Worm (Caenorhabditis elegans): Measurements from ENCODE around the gene mdt-22.

The mdt-22 gene

ce11 chrII:10317007-10317406 lies 16.0 kb downstream of the mdt-22 start, which contains the start of gene M02G9.4:
TSS of gene M02G9.4 (plus strand) at chrII:10317307.
- TF ChIP-seq ces-1 (GFP tag; optimal IDR thresholded peaks at IDR 0.05) (no peak), lin-35 (GFP tag; optimal IDR thresholded peaks at IDR 0.05) (no peak), lir-3 (tag; optimal IDR thresholded peaks at IDR 0.05; ENCODE audit: poor library complexity) (no peak), C34B4.2 (tag; optimal IDR thresholded peaks at IDR 0.05) (no peak), tbx-2 (tag; optimal IDR thresholded peaks at IDR 0.05) (no peak), fkh-8 (tag; optimal IDR thresholded peaks at IDR 0.05) (no peak), dpl-1 (GFP tag; optimal IDR thresholded peaks at IDR 0.05) (no peak), hlh-4 (tag; optimal IDR thresholded peaks at IDR 0.05) (no peak), hpl-2 (GFP tag; optimal IDR thresholded peaks at IDR 0.05) (no peak), lsy-2 (tag; optimal IDR thresholded peaks at IDR 0.05) (no peak), F16B12.6 (tag; optimal IDR thresholded peaks at IDR 0.05) (no peak), zag-1 (tag; optimal IDR thresholded peaks at IDR 0.05) (no peak), jun-1 (tag; optimal IDR thresholded peaks at IDR 0.05) (no peak)

- no peak for TF ChIP-seq fos-1 (tag; optimal IDR thresholded peaks at IDR 0.05)
- no peak for TF ChIP-seq snpc-4 (tag; optimal IDR thresholded peaks at IDR 0.05)
- no peak for TF ChIP-seq swsn-7 (tag; optimal IDR thresholded peaks at IDR 0.05)
- TF ChIP-seq pax-3 (tag; optimal IDR thresholded peaks at IDR 0.05): no peak
- TF ChIP-seq fkh-4 (tag; optimal IDR thresholded peaks at IDR 0.05; ENCODE audit: borderline replicate concordance): no peak
- no peak for TF ChIP-seq zip-4 (GFP tag; optimal IDR thresholded peaks at IDR 0.05)
- TF ChIP-seq unc-86 (tag; optimal IDR thresholded peaks at IDR 0.05): no peak
- TF ChIP-seq efl-1 (optimal IDR thresholded peaks at IDR 0.05): no peak
- peak in 1 of 2 experiments; percentile 23 for TF ChIP-seq efl-1 (GFP tag; optimal IDR thresholded peaks at IDR 0.05 in 1 of 2)
Observed at ce11 chrII:10321410-10321809, 20.4 kb downstream of the mdt-22 start, which contains the start of gene idpp-4. TSS of gene idpp-4 (plus strand) at chrII:10321460.

- TF ChIP-seq C16A3.4 (tag; optimal IDR thresholded peaks at IDR 0.05) (no peak), mef-2 (tag; optimal IDR thresholded peaks at IDR 0.05) (no peak), nhr-237 (tag; optimal IDR thresholded peaks at IDR 0.05) (no peak), C34B4.2 (tag; optimal IDR thresholded peaks at IDR 0.05) (no peak), unc-86 (tag; optimal IDR thresholded peaks at IDR 0.05) (no peak), irx-1 (tag; optimal IDR thresholded peaks at IDR 0.05) (no peak), mab-9 (GFP tag; IDR thresholded peaks at IDR 0.05) (no peak), ceh-82 (tag; optimal IDR thresholded peaks at IDR 0.05) (no peak), dpl-1 (GFP tag; optimal IDR thresholded peaks at IDR 0.05) (no peak)
Observed at ce11 chrII:10325615-10326232, 24.7 kb downstream of the mdt-22 start, which contains the start of gene appg-1. TSS of gene appg-1 (plus strand) at chrII:10326041.

ce11 chrII:10329754-10330153 lies 28.7 kb downstream of the mdt-22 start:
- TF ChIP-seq sox-4 (tag; optimal IDR thresholded peaks at IDR 0.05) (no peak), elt-3 (tag; optimal IDR thresholded peaks at IDR 0.05) (no peak), ceh-90 (tag; optimal IDR thresholded peaks at IDR 0.05) (no peak), lin-39 (tag; optimal IDR thresholded peaks at IDR 0.05) (no peak), lsy-2 (tag; optimal IDR thresholded peaks at IDR 0.05) (no peak)

ce11 chrII:10345012-10345411 lies 44.0 kb downstream of the mdt-22 start, which contains the start of gene pro-2:
TSS of gene pro-2 (minus strand) at chrII:10345112.
- TF ChIP-seq nhr-19 (GFP tag; conservative IDR thresholded peaks at IDR 0.05): no peak
- TF ChIP-seq skn-1 (tag; optimal IDR thresholded peaks at IDR 0.05): no peak
- TF ChIP-seq ces-1 (GFP tag; optimal IDR thresholded peaks at IDR 0.05): no peak
- TF ChIP-seq unc-98 (GFP tag; IDR thresholded peaks at IDR 0.05): no peak
- no peak for TF ChIP-seq fkh-10 (GFP tag; optimal IDR thresholded peaks at IDR 0.05)
- no peak for TF ChIP-seq lin-14 (GFP tag; optimal IDR thresholded peaks at IDR 0.05)
- TF ChIP-seq C34B4.2 (tag; optimal IDR thresholded peaks at IDR 0.05): no peak
- no peak for TF ChIP-seq grh-1 (GFP tag; IDR thresholded peaks at IDR 0.05)
- TF ChIP-seq ama-1 (optimal IDR thresholded peaks at IDR 0.05): no peak
- no peak for TF ChIP-seq ztf-11 (tag; optimal IDR thresholded peaks at IDR 0.05)
- no peak for TF ChIP-seq vab-15 (tag; optimal IDR thresholded peaks at IDR 0.05)
- TF ChIP-seq nhr-11 (tag; optimal IDR thresholded peaks at IDR 0.05): no peak
- TF ChIP-seq elt-2 (tag; optimal IDR thresholded peaks at IDR 0.05): no peak

All from whole organism, L1 larva.